Fruit fly (Drosophila melanogaster) whole organism, prepupa: ENCODE data around the gene CG12017.

Experiments
- Blimp-1 ChIP-seq: fragments of 200-800 bp; sonication (Bioruptor generic); optimal IDR thresholded peaks from 3 replicates; lab custom pipeline; 2017; ENCODE audit warnings: missing biosample characterization, missing genetic modification characterization, mild to moderate bottlenecking, moderate library complexity, missing genetic modification reagents
- CG10631 ChIP-seq: fragments of 200-800 bp; sonication (Bioruptor generic); optimal IDR thresholded peaks from 2 replicates; lab custom pipeline; 2016; ENCODE audit warnings: missing biosample characterization, missing genetic modification characterization
- CG10669 ChIP-seq: fragments of 200-800 bp; sonication (Bioruptor generic); optimal IDR thresholded peaks from 3 replicates; lab custom pipeline; 2018; ENCODE audit warnings: missing biosample characterization, mild to moderate bottlenecking, missing genetic modification characterization, moderate library complexity
- CG11902 ChIP-seq: fragments of 200-800 bp; sonication (Bioruptor generic); optimal IDR thresholded peaks from 3 replicates; lab custom pipeline; 2016; ENCODE audit warnings: missing biosample characterization, missing genetic modification characterization
- CG15336 ChIP-seq: fragments of 200-800 bp; sonication (Bioruptor generic); IDR thresholded peaks from 2 replicates; pipeline ENCODE4 v1.3.6; 2022; ENCODE audit warnings: missing biosample characterization, missing genetic modification characterization
- CG1621 ChIP-seq: fragments of 200-800 bp; sonication (Bioruptor generic); optimal IDR thresholded peaks from 3 replicates; lab custom pipeline; 2018; ENCODE audit warnings: missing biosample characterization, mild to moderate bottlenecking, missing genetic modification characterization
- CG3032 ChIP-seq: fragments of 200-800 bp; optimal IDR thresholded peaks from 2 replicates; lab custom pipeline; 2019; ENCODE audit warnings: missing biosample characterization, mild to moderate bottlenecking, missing genetic modification characterization, moderate library complexity
- CG31627 ChIP-seq: fragments of 200-800 bp; sonication (Bioruptor generic); optimal IDR thresholded peaks from 3 replicates; lab custom pipeline; 2016; ENCODE audit warnings: missing biosample characterization, missing genetic modification characterization
- CG32006 ChIP-seq: fragments of 200-800 bp; sonication (Bioruptor generic); optimal IDR thresholded peaks from 3 replicates; lab custom pipeline; 2017; ENCODE audit warnings: missing biosample characterization, mild to moderate bottlenecking, missing genetic modification characterization
- CG34406 ChIP-seq: fragments of 200-800 bp; sonication (Bioruptor generic); optimal IDR thresholded peaks from 3 replicates; lab custom pipeline; 2016; ENCODE audit warnings: missing biosample characterization, missing genetic modification characterization
- CG3919 ChIP-seq: fragments of 200-800 bp; sonication (Bioruptor generic); optimal IDR thresholded peaks from 3 replicates; lab custom pipeline; 2016; ENCODE audit warnings: missing biosample characterization, missing genetic modification characterization
- CG6163 ChIP-seq: fragments of 200-800 bp; sonication (Bioruptor generic); IDR thresholded peaks from 3 replicates; pipeline ENCODE4 v1.3.6; 2022; ENCODE audit warnings: missing biosample characterization, missing genetic modification characterization
- CG6276 ChIP-seq: fragments of 200-800 bp; sonication (Bioruptor generic); optimal IDR thresholded peaks from 2 replicates; lab custom pipeline; 2017; ENCODE audit warnings: missing biosample characterization, mild to moderate bottlenecking, missing genetic modification characterization
- CG6808 ChIP-seq: fragments of 200-800 bp; sonication (Bioruptor generic); optimal IDR thresholded peaks from 3 replicates; lab custom pipeline; 2017; ENCODE audit warnings: missing biosample characterization, missing genetic modification characterization, mild to moderate bottlenecking, moderate library complexity, missing genetic modification reagents
- CG6854 ChIP-seq: fragments of 200-800 bp; sonication (Bioruptor generic); optimal IDR thresholded peaks from 2 replicates; lab custom pipeline; 2017; ENCODE audit warnings: missing biosample characterization, mild to moderate bottlenecking, missing genetic modification characterization
- CG7368 ChIP-seq: fragments of 200-800 bp; sonication (Bioruptor generic); optimal IDR thresholded peaks from 3 replicates; lab custom pipeline; 2016; ENCODE audit warnings: missing biosample characterization, missing genetic modification characterization
- CG8632 ChIP-seq: fragments of 200-800 bp; sonication (Bioruptor generic); optimal IDR thresholded peaks from 3 replicates; lab custom pipeline; 2016; ENCODE audit warnings: missing biosample characterization, missing genetic modification characterization
- CG9139 ChIP-seq: fragments of 200-800 bp; sonication (Bioruptor generic); optimal IDR thresholded peaks from 3 replicates; lab custom pipeline; 2017; ENCODE audit warnings: missing biosample characterization, mild to moderate bottlenecking, missing genetic modification characterization
- Eip75B ChIP-seq: fragments of 200-800 bp; sonication (Bioruptor generic); optimal IDR thresholded peaks from 3 replicates; lab custom pipeline; 2016; ENCODE audit warnings: missing biosample characterization, missing genetic modification characterization
- Eip78C ChIP-seq: fragments of 200-800 bp; sonication (Bioruptor generic); peaks from one replicate; lab custom pipeline; 2016; ENCODE audit warnings: missing biosample characterization, missing genetic modification characterization
- Ets21C ChIP-seq: fragments of 200-800 bp; sonication (Bioruptor generic); optimal IDR thresholded peaks from 3 replicates; lab custom pipeline; 2016; ENCODE audit warnings: missing biosample characterization, missing genetic modification characterization
- Ets96B ChIP-seq: fragments of 200-800 bp; optimal IDR thresholded peaks from 2 replicates; lab custom pipeline; 2019; ENCODE audit warnings: missing biosample characterization, mild to moderate bottlenecking, missing genetic modification characterization, moderate library complexity
- Gug ChIP-seq: fragments of 200-800 bp; sonication (Bioruptor generic); IDR thresholded peaks from 2 replicates; pipeline ENCODE4 v1.3.6; 2022; ENCODE audit warnings: missing biosample characterization, missing genetic modification characterization
- Hr38 ChIP-seq: sonication (Bioruptor generic); optimal IDR thresholded peaks from 2 replicates; lab custom pipeline; 2016; ENCODE audit warnings: missing biosample characterization, missing genetic modification characterization
- Hr39 ChIP-seq: fragments of 200-800 bp; sonication (Bioruptor generic); optimal IDR thresholded peaks from 2 replicates; lab custom pipeline; 2016; ENCODE audit warnings: missing biosample characterization, missing genetic modification characterization
- Lpt ChIP-seq: fragments of 200-800 bp; sonication (Bioruptor generic); optimal IDR thresholded peaks from 3 replicates; lab custom pipeline; 2016; ENCODE audit warnings: missing biosample characterization, missing genetic modification characterization
- OdsH ChIP-seq: fragments of 200-800 bp; sonication (Bioruptor generic); optimal IDR thresholded peaks from 3 replicates; lab custom pipeline; 2016; ENCODE audit warnings: missing biosample characterization, missing genetic modification characterization
- Smox ChIP-seq: fragments of 200-800 bp; sonication (Bioruptor generic); optimal IDR thresholded peaks from 3 replicates; lab custom pipeline; 2016; ENCODE audit warnings: missing biosample characterization, missing genetic modification characterization
- Sox102F ChIP-seq: fragments of 200-800 bp; sonication (Bioruptor generic); optimal IDR thresholded peaks from 2 replicates; lab custom pipeline; 2016; ENCODE audit warnings: missing biosample characterization, mild to moderate bottlenecking, missing genetic modification characterization
- Sox15 ChIP-seq: fragments of 200-800 bp; sonication (Bioruptor generic); optimal IDR thresholded peaks from 3 replicates; lab custom pipeline; 2016; ENCODE audit warnings: missing biosample characterization, missing genetic modification characterization
- achi ChIP-seq: fragments of 200-800 bp; sonication (Bioruptor generic); optimal IDR thresholded peaks from 3 replicates; lab custom pipeline; 2016; ENCODE audit warnings: missing biosample characterization, missing genetic modification characterization
- acj6 ChIP-seq: fragments of 200-800 bp; sonication (Bioruptor generic); optimal IDR thresholded peaks from 3 replicates; lab custom pipeline; 2016; ENCODE audit warnings: missing biosample characterization, missing genetic modification characterization
- cyc ChIP-seq: fragments of 200-800 bp; sonication (Bioruptor generic); optimal IDR thresholded peaks from 3 replicates; lab custom pipeline; 2016; ENCODE audit warnings: missing biosample characterization, missing genetic modification characterization
- dac ChIP-seq: fragments of 200-800 bp; sonication (Bioruptor generic); optimal IDR thresholded peaks from 2 replicates; lab custom pipeline; 2017; ENCODE audit warnings: missing biosample characterization, mild to moderate bottlenecking, missing genetic modification characterization
- dsx ChIP-seq: fragments of 200-800 bp; optimal IDR thresholded peaks from 3 replicates; lab custom pipeline; 2019; ENCODE audit warnings: missing biosample characterization, mild to moderate bottlenecking, missing genetic modification characterization, moderate library complexity; ENCODE audit not compliant: poor library complexity, severe bottlenecking
- eg ChIP-seq: fragments of 200-800 bp; sonication (Bioruptor generic); IDR thresholded peaks from 3 replicates; pipeline ENCODE4 v1.3.6; 2022; ENCODE audit warnings: missing biosample characterization, missing genetic modification characterization
- esn ChIP-seq: fragments of 200-800 bp; sonication (Bioruptor generic); optimal IDR thresholded peaks from 2 replicates; lab custom pipeline; 2016; ENCODE audit warnings: missing biosample characterization, mild to moderate bottlenecking, missing genetic modification characterization, moderate library complexity
- fd59A ChIP-seq: fragments of 200-800 bp; sonication (Bioruptor generic); optimal IDR thresholded peaks from 2 replicates; lab custom pipeline; 2017; ENCODE audit warnings: missing biosample characterization, mild to moderate bottlenecking, missing genetic modification characterization, missing genetic modification reagents
- fd85E ChIP-seq: fragments of 200-800 bp; sonication (Bioruptor generic); optimal IDR thresholded peaks from 3 replicates; lab custom pipeline; 2016; ENCODE audit warnings: missing biosample characterization, missing genetic modification characterization
- fkh ChIP-seq: fragments of 200-800 bp; sonication (Bioruptor generic); optimal IDR thresholded peaks from 3 replicates; lab custom pipeline; 2017; ENCODE audit warnings: missing biosample characterization, mild to moderate bottlenecking, missing genetic modification characterization, moderate library complexity
- lz ChIP-seq: fragments of 200-800 bp; sonication (Bioruptor generic); optimal IDR thresholded peaks from 3 replicates; lab custom pipeline; 2016; ENCODE audit warnings: missing biosample characterization, missing genetic modification characterization
- net ChIP-seq: fragments of 200-800 bp; sonication (Bioruptor generic); optimal IDR thresholded peaks from 3 replicates; lab custom pipeline; 2016; ENCODE audit warnings: missing biosample characterization, missing genetic modification characterization
- salr ChIP-seq, 2 experiments: fragments of 200-800 bp; sonication (Bioruptor generic); optimal IDR thresholded peaks; 3 replicates each; lab custom pipeline; 2016 to 2018; ENCODE audit warnings: missing biosample characterization in 2 of 2, missing genetic modification characterization in 2 of 2, mild to moderate bottlenecking in 1 of 2
- spab ChIP-seq: fragments of 200-800 bp; sonication (Bioruptor generic); optimal IDR thresholded peaks from 2 replicates; lab custom pipeline; 2017; ENCODE audit warnings: missing biosample characterization, mild to moderate bottlenecking, missing genetic modification characterization, missing genetic modification reagents
- ss ChIP-seq, 2 experiments: fragments of 200-800 bp; sonication (Bioruptor generic); optimal IDR thresholded peaks; 2 replicates in 1 of 2; 3 replicates in 1 of 2; lab custom pipeline; 2017 to 2018; ENCODE audit warnings: mild to moderate bottlenecking in 2 of 2, missing biosample characterization in 2 of 2, missing genetic modification characterization in 2 of 2, moderate library complexity in 1 of 2
- svp ChIP-seq: fragments of 200-800 bp; sonication (Bioruptor generic); peaks from one replicate; lab custom pipeline; 2016; ENCODE audit warnings: missing biosample characterization, missing genetic modification characterization
- topi ChIP-seq: fragments of 200-800 bp; sonication (Bioruptor generic); optimal IDR thresholded peaks from 3 replicates; lab custom pipeline; 2016; ENCODE audit warnings: missing biosample characterization, missing genetic modification characterization
- vri ChIP-seq: fragments of 200-800 bp; sonication (Bioruptor generic); optimal IDR thresholded peaks from 3 replicates; lab custom pipeline; 2016; ENCODE audit warnings: missing biosample characterization, mild to moderate bottlenecking, missing genetic modification characterization

CG12017 gene

DNA sequence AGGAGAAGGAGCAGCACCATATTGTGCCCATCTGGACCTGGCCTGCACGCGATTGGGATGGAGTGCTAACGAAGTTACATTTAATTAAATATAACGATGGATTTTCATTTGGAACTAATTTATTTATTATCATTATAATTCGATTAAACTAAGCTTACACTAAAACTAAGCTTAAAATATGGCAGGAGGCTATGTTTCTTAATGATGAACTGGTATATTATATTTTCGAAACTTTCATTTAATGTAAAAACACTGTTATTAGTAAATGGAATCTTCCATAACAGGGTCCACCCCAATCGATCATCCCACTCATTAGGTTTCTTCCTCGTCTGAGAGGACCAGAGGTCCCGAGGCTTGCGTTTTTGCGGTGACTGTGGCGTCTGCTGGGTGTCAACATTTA is 34.9 kb upstream of the CG12017 start (continued):
- peak; percentile 86 for TF ChIP-seq spab (GFP tag; lab: Kevin White, UChicago)
- no peak for TF ChIP-seq CG6276
- TF ChIP-seq Ets21C (GFP tag; lab: Kevin White, UChicago), result peak; percentile 67
- peak; percentile 82 for TF ChIP-seq lz (GFP tag; lab: Kevin White, UChicago)
- no peak for TF ChIP-seq dac (GFP tag; lab: Kevin White, UChicago)
- TF ChIP-seq esn, result peak; percentile 89
- TF ChIP-seq Blimp-1 (GFP tag; lab: Kevin White, UChicago), result peak; percentile 47

DNA sequence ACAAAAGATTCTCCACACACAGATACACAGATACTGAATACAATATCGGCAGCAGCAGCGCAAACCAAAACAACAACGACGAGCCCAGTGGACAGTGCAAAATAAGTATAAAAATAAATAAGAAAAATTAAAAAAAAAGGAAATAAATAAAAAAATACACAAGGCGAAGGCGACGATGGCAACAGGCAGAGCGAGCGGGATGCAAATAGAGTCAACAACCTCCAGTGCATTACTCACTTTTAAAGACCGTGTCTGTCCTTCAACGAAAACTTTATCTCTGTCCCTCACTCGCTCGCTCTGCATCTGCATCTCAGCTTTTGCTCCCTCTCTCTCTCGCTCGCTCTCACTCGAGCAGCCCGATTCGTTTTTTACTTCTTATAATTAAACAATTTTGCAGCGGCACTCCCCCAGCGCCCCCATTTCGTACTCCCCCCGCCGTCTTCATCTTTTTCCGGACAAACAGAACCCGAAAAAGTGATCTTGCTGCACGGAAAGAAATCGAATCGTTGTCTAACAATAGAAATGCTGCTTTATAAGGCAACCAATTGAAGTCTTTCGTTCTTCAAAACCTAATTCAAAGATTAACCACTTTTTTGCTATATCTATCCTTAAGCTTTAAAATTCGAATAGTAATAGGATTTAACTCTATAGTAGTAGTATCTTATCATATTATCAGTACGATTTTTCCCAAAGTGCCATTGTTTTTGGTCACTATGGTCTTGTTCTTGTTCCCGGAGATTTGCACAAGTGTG is 33.5 kb upstream of the CG12017 start:
- TF ChIP-seq Gug (GFP tag; lab: Robert Waterston, UW), result peak; percentile 86
- TF ChIP-seq Ets96B, result peak; percentile 99
- TF ChIP-seq CG11902 (GFP tag; lab: Kevin White, UChicago), result peak; percentile 63
- peak; percentile 91 for TF ChIP-seq CG7368 (GFP tag; lab: Kevin White, UChicago)
- TF ChIP-seq CG15336 (GFP tag; lab: Robert Waterston, UW), result peak; percentile 92
- TF ChIP-seq achi (GFP tag; lab: Kevin White, UChicago), result peak; percentile 85
- peak; percentile 99 for TF ChIP-seq CG6808 (GFP tag; lab: Kevin White, UChicago)
- peak; percentile 89 for TF ChIP-seq topi (GFP tag; lab: Kevin White, UChicago)
- TF ChIP-seq CG8632 (GFP tag; lab: Kevin White, UChicago), result peak; percentile 94
- TF ChIP-seq OdsH (GFP tag; lab: Kevin White, UChicago), result peak; percentile 85
- peak; percentile 97 for TF ChIP-seq CG1621 (tag; lab: Kevin White, UChicago)
- peak; percentile 89 for TF ChIP-seq cyc
- peak; percentile 65 for TF ChIP-seq fd85E (GFP tag; lab: Kevin White, UChicago)
- TF ChIP-seq Sox15 (GFP tag; lab: Kevin White, UChicago), result peak; percentile 57
- peak; percentile 92 for TF ChIP-seq CG34406 (GFP tag; lab: Kevin White, UChicago)
- peak; percentile 72 for TF ChIP-seq CG32006 (GFP tag; lab: Kevin White, UChicago)
- peak; percentile 97 for TF ChIP-seq eg (GFP tag; lab: Robert Waterston, UW)
- peak; percentile 68 for TF ChIP-seq Smox (GFP tag; lab: Kevin White, UChicago)
- TF ChIP-seq Hr39 (GFP tag; lab: Kevin White, UChicago), result peak; percentile 91
- TF ChIP-seq svp (GFP tag; lab: Kevin White, UChicago), result peak; percentile 94
- peak; percentile 86 for TF ChIP-seq Eip78C (GFP tag; lab: Kevin White, UChicago)
- peak; percentile 99 for TF ChIP-seq CG3032 (tag; lab: Kevin White, UChicago)
- TF ChIP-seq fd59A, result peak; percentile 83
- TF ChIP-seq Eip75B (GFP tag; lab: Kevin White, UChicago), result peak; percentile 93
- TF ChIP-seq acj6 (GFP tag; lab: Kevin White, UChicago), result peak; percentile 68
- peak; percentile 99 for TF ChIP-seq CG6163 (GFP tag; lab: Robert Waterston, UW)
- TF ChIP-seq CG3919 (GFP tag; lab: Kevin White, UChicago), result peak; percentile 87
- TF ChIP-seq fkh (GFP tag; lab: Kevin White, UChicago), result no peak
- peak; percentile 99 for TF ChIP-seq dsx
- peak; percentile 82 for TF ChIP-seq Sox102F (GFP tag; lab: Kevin White, UChicago)
- TF ChIP-seq CG10669, result peak; percentile 99
- peak; percentile 100 for TF ChIP-seq spab (GFP tag; lab: Kevin White, UChicago)
- peak; percentile 100 for TF ChIP-seq CG6854 (GFP tag; lab: Kevin White, UChicago)
- TF ChIP-seq ss (GFP tag; optimal IDR thresholded peaks at IDR 0.05; lab: Kevin White, UChicago), result peak; percentile 100
- TF ChIP-seq Ets21C (GFP tag; lab: Kevin White, UChicago), result peak; percentile 86
- peak; percentile 96 for TF ChIP-seq net (GFP tag; lab: Kevin White, UChicago)
- peak; percentile 93 for TF ChIP-seq Lpt (GFP tag; lab: Kevin White, UChicago)
- no peak for TF ChIP-seq Hr38 (GFP tag; lab: Kevin White, UChicago)
- TF ChIP-seq CG31627 (GFP tag; lab: Kevin White, UChicago), result peak; percentile 91
- peak; percentile 100 for TF ChIP-seq CG9139 (GFP tag; lab: Kevin White, UChicago)
- peak; percentile 94 for TF ChIP-seq vri (GFP tag; lab: Kevin White, UChicago)
- peak; percentile 85 to 89 for TF ChIP-seq salr (GFP tag; optimal IDR thresholded peaks at IDR 0.05; lab: Kevin White, UChicago)
- TF ChIP-seq dac (GFP tag; lab: Kevin White, UChicago), result peak; percentile 67
- peak; percentile 82 for TF ChIP-seq CG10631
